Fruit fly (Drosophila melanogaster): Measurements from ENCODE around the gene CG18476.

Gene CG18476

DNA sequence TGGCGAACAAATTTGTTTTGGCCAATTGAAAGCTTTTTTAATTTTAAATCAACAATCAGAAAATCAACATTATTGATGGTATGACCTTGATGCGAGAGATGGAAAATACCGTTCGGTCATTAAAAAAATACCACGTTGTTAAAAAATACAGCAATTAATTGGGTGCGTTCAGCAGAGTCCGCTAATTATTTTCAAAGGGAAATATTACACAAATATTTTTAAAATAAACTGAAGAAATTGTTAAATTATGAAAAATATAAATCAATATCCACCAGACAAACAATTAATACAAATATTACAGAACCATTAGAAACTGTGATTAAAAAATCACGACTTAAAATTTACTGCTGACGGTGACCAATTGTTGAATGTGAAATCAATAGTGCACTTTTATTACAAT lies at the start of gene CG18476 (continued):
- TF ChIP-seq onecut (GFP tag; IDR thresholded peaks at IDR 0.05): peak; percentile 87
- no peak for TF ChIP-seq CG2129 (GFP tag; IDR thresholded peaks at IDR 0.05; ENCODE audit: partially characterized antibody)
- peak; percentile 79 for TF ChIP-seq Nf-YA (GFP tag; IDR thresholded peaks at IDR 0.05)
- TF ChIP-seq CG5245 (GFP tag; optimal IDR thresholded peaks at IDR 0.05): peak; percentile 77
- no peak; the same call in 1 of the 2 replicates for TF ChIP-seq CG13287 (GFP tag; IDR thresholded peaks at IDR 0.05; ENCODE audit: partially characterized antibody)
- TF ChIP-seq chif (GFP tag; optimal IDR thresholded peaks at IDR 0.05): peak; percentile 46 to 74
- TF ChIP-seq CG12659 (GFP tag; optimal IDR thresholded peaks at IDR 0.05): peak; percentile 94
- TF ChIP-seq Atf3 (GFP tag; optimal IDR thresholded peaks at IDR 0.05): peak; percentile 52
- peak; percentile 92 for TF ChIP-seq CG11456 (GFP tag; IDR thresholded peaks at IDR 0.05)
- TF ChIP-seq slp2 (GFP tag; optimal IDR thresholded peaks at IDR 0.05): no peak
- TF ChIP-seq mirr (GFP tag; optimal IDR thresholded peaks at IDR 0.05): peak; percentile 60
- TF ChIP-seq Stat92E (GFP tag; optimal IDR thresholded peaks at IDR 0.05): peak in 1 of 3 experiments; percentile 50
- TF ChIP-seq CG17612 (GFP tag; IDR thresholded peaks at IDR 0.05): peak; percentile 89
- TF ChIP-seq CG4707 (GFP tag; optimal IDR thresholded peaks at IDR 0.05): peak; percentile 17
- peak; percentile 66; the same call in 1 of the 2 replicates for TF ChIP-seq CG43689 (GFP tag; IDR thresholded peaks at IDR 0.05)
- peak; percentile 94 for TF ChIP-seq zfh1 (GFP tag; IDR thresholded peaks at IDR 0.05)
- peak; percentile 83 for TF ChIP-seq Vsx1 (GFP tag; optimal IDR thresholded peaks at IDR 0.05)
- TF ChIP-seq CG18262 (tag; optimal IDR thresholded peaks at IDR 0.05): peak; percentile 94
- TF ChIP-seq slou (GFP tag; optimal IDR thresholded peaks at IDR 0.05): peak; percentile 55
- peak; percentile 75 for TF ChIP-seq CG4328 (GFP tag; optimal IDR thresholded peaks at IDR 0.05)
- TF ChIP-seq Awh (GFP tag; IDR thresholded peaks at IDR 0.05): peak; percentile 94
- TF ChIP-seq CG10366 (GFP tag; IDR thresholded peaks at IDR 0.05): peak; percentile 93
- TF ChIP-seq Aef1 (GFP tag; IDR thresholded peaks at IDR 0.05): peak; percentile 92
- TF ChIP-seq sd (tag; optimal IDR thresholded peaks at IDR 0.05): no peak
- peak; percentile 88 for TF ChIP-seq NfI (GFP tag; optimal IDR thresholded peaks at IDR 0.05)
- TF ChIP-seq CG5180 (GFP tag; optimal IDR thresholded peaks at IDR 0.05): peak; percentile 74
- TF ChIP-seq jing (GFP tag; optimal IDR thresholded peaks at IDR 0.05): peak; percentile 63
- TF ChIP-seq abd-A (tag; optimal IDR thresholded peaks at IDR 0.05): no peak
- TF ChIP-seq Atf-2 (GFP tag; optimal IDR thresholded peaks at IDR 0.05): peak; percentile 10
- peak; percentile 92 for TF ChIP-seq HmgZ (tag; optimal IDR thresholded peaks at IDR 0.05)
- peak; percentile 95 for TF ChIP-seq CG18476 (GFP tag; optimal IDR thresholded peaks at IDR 0.05)
- TF ChIP-seq crc (GFP tag; optimal IDR thresholded peaks at IDR 0.05): no peak
- no peak for TF ChIP-seq ato (GFP tag; IDR thresholded peaks at IDR 0.05; ENCODE audit: partially characterized antibody)
- TF ChIP-seq Nf-YB (GFP tag; optimal IDR thresholded peaks at IDR 0.05): peak; percentile 73
- TF ChIP-seq CG7987 (GFP tag; optimal IDR thresholded peaks at IDR 0.05): peak; percentile 50
- peak; percentile 96 for TF ChIP-seq row (GFP tag; IDR thresholded peaks at IDR 0.05)
- peak; percentile 69 for TF ChIP-seq vfl (GFP tag; optimal IDR thresholded peaks at IDR 0.05)
- TF ChIP-seq pita (GFP tag; optimal IDR thresholded peaks at IDR 0.05): no peak
- no peak for TF ChIP-seq gcm2 (GFP tag; optimal IDR thresholded peaks at IDR 0.05)
- peak; percentile 55 for TF ChIP-seq cato (GFP tag; optimal IDR thresholded peaks at IDR 0.05; ENCODE audit: borderline replicate concordance)
- peak; percentile 90 for TF ChIP-seq CG2199 (GFP tag; IDR thresholded peaks at IDR 0.05)
- peak; percentile 91 for TF ChIP-seq CG4424 (GFP tag; optimal IDR thresholded peaks at IDR 0.05)
- peak; percentile 88 for TF ChIP-seq CG9215 (GFP tag; IDR thresholded peaks at IDR 0.05)
- TF ChIP-seq Nf-YC (tag; optimal IDR thresholded peaks at IDR 0.05): peak; percentile 84
- TF ChIP-seq ERR (GFP tag; optimal IDR thresholded peaks at IDR 0.05): peak; percentile 43
- no peak for TF ChIP-seq pb (GFP tag; optimal IDR thresholded peaks at IDR 0.05)
- no peak for TF ChIP-seq ab (GFP tag; optimal IDR thresholded peaks at IDR 0.05)
- peak; percentile 89 for TF ChIP-seq gsb-n (tag; optimal IDR thresholded peaks at IDR 0.05)
- TF ChIP-seq CG7271 (tag; optimal IDR thresholded peaks at IDR 0.05): peak; percentile 84
- TF ChIP-seq slbo (GFP tag; IDR thresholded peaks at IDR 0.05): peak; percentile 95
- TF ChIP-seq luna (GFP tag; optimal IDR thresholded peaks at IDR 0.05): peak; percentile 4
